Worm (Caenorhabditis elegans) whole organism, late embryonic: ENCODE data around the gene skih-2.

Experiments
- K02D7.2 ChIP-seq: sonication (generic microtip); optimal IDR thresholded peaks from 2 replicates; lab custom pipeline; 2017; ENCODE audit warnings: mild to moderate bottlenecking, missing genetic modification characterization, missing compliant biosample characterization
- T23F11.4 ChIP-seq: fragments of 200-800 bp; sonication (Bioruptor generic); optimal IDR thresholded peaks from 2 replicates; lab custom pipeline; 2018; ENCODE audit warnings: mild to moderate bottlenecking, missing genetic modification characterization, missing compliant biosample characterization
- Y22D7AL.16 ChIP-seq: sonication (generic microtip); optimal IDR thresholded peaks from 2 replicates; lab custom pipeline; 2016; ENCODE audit warnings: missing genetic modification characterization, missing compliant biosample characterization
- ahr-1 ChIP-seq: sonication (generic microtip); optimal IDR thresholded peaks from 2 replicates; lab custom pipeline; 2016; ENCODE audit warnings: missing genetic modification characterization, missing compliant biosample characterization
- ama-1 ChIP-seq: fragments of 150-350 bp; optimal IDR thresholded peaks from 2 replicates; lab custom pipeline; 2014
- ceh-18 ChIP-seq: sonication (generic microtip); optimal IDR thresholded peaks from 2 replicates; lab custom pipeline; 2016; ENCODE audit warnings: missing genetic modification characterization, missing compliant biosample characterization
- ceh-19 ChIP-seq: fragments of 200-800 bp; sonication (Bioruptor generic); optimal IDR thresholded peaks from 2 replicates; lab custom pipeline; 2018; ENCODE audit warnings: mild to moderate bottlenecking, missing genetic modification characterization, missing compliant biosample characterization
- ceh-2 ChIP-seq: sonication (generic microtip); optimal IDR thresholded peaks from 2 replicates; lab custom pipeline; 2016; ENCODE audit warnings: missing genotype, missing genetic modification characterization, missing compliant biosample characterization
- ceh-30 ChIP-seq: fragments of 150-350 bp; optimal IDR thresholded peaks from 2 replicates; lab custom pipeline; 2014; ENCODE audit warnings: missing biosample characterization, missing genetic modification characterization
- ceh-34 ChIP-seq: sonication (generic microtip); optimal IDR thresholded peaks from 2 replicates; lab custom pipeline; 2016; ENCODE audit warnings: mild to moderate bottlenecking, missing genetic modification characterization, missing compliant biosample characterization
- ceh-45 ChIP-seq: fragments of 200-800 bp; sonication (Bioruptor generic); IDR thresholded peaks from 2 replicates; pipeline ENCODE4 v1.3.6; 2022; ENCODE audit warnings: missing genetic modification reagents, missing genetic modification characterization, missing compliant biosample characterization
- ceh-48 ChIP-seq: sonication (generic microtip); optimal IDR thresholded peaks from 2 replicates; lab custom pipeline; 2016; ENCODE audit warnings: missing genetic modification characterization, inconsistent platforms, missing compliant biosample characterization
- ceh-6 ChIP-seq: fragments of 200-800 bp; sonication (Bioruptor generic); optimal IDR thresholded peaks from 2 replicates; lab custom pipeline; 2018; ENCODE audit warnings: mild to moderate bottlenecking, missing genetic modification characterization, missing compliant biosample characterization
- ceh-9 ChIP-seq: sonication (generic microtip); optimal IDR thresholded peaks from 2 replicates; lab custom pipeline; 2016; ENCODE audit warnings: mild to moderate bottlenecking, missing genetic modification characterization, inconsistent platforms, missing compliant biosample characterization
- dve-1 ChIP-seq: sonication (generic microtip); optimal IDR thresholded peaks from 2 replicates; lab custom pipeline; 2017; ENCODE audit warnings: antibody characterized with exemption, mild to moderate bottlenecking, missing genetic modification characterization, missing compliant biosample characterization
- elt-2 ChIP-seq: sonication (generic microtip); optimal IDR thresholded peaks from 2 replicates; lab custom pipeline; 2016; ENCODE audit warnings: missing genetic modification reagents, missing genetic modification characterization, missing compliant biosample characterization
- elt-4 ChIP-seq: sonication (generic microtip); optimal IDR thresholded peaks from 2 replicates; lab custom pipeline; 2016; ENCODE audit warnings: missing genetic modification characterization, missing compliant biosample characterization
- fkh-10 ChIP-seq: fragments of 150-350 bp; optimal IDR thresholded peaks from 2 replicates; lab custom pipeline; 2014; ENCODE audit warnings: missing biosample characterization, missing genetic modification reagents, missing genetic modification characterization
- fkh-6 ChIP-seq: sonication (generic microtip); optimal IDR thresholded peaks from 2 replicates; lab custom pipeline; 2016; ENCODE audit warnings: missing genetic modification characterization, missing compliant biosample characterization
- hlh-13 ChIP-seq: fragments of 200-800 bp; sonication (Bioruptor generic); optimal IDR thresholded peaks from 2 replicates; lab custom pipeline; 2018; ENCODE audit warnings: mild to moderate bottlenecking, missing genetic modification characterization, missing compliant biosample characterization
- hlh-30 ChIP-seq: sonication (generic microtip); optimal IDR thresholded peaks from 2 replicates; lab custom pipeline; 2017; ENCODE audit warnings: antibody characterized with exemption, missing genetic modification characterization, missing compliant biosample characterization; ENCODE audit not compliant: insufficient read depth
- lim-6 ChIP-seq: sonication (generic microtip); optimal IDR thresholded peaks from 2 replicates; lab custom pipeline; 2016; ENCODE audit warnings: missing genetic modification characterization, missing compliant biosample characterization
- mec-3 ChIP-seq: sonication (generic microtip); optimal IDR thresholded peaks from 2 replicates; lab custom pipeline; 2016; ENCODE audit warnings: borderline replicate concordance, missing genetic modification characterization, missing compliant biosample characterization
- nfya-1 ChIP-seq: sonication (generic microtip); optimal IDR thresholded peaks from 2 replicates; lab custom pipeline; 2017; ENCODE audit warnings: missing genetic modification characterization, mild to moderate bottlenecking, missing compliant biosample characterization, antibody characterized with exemption, moderate library complexity
- nhr-232 ChIP-seq: sonication (generic microtip); optimal IDR thresholded peaks from 2 replicates; lab custom pipeline; 2016; ENCODE audit warnings: missing genetic modification characterization, missing compliant biosample characterization
- npax-4 ChIP-seq: sonication (generic microtip); optimal IDR thresholded peaks from 2 replicates; lab custom pipeline; 2016; ENCODE audit warnings: missing genetic modification characterization, missing compliant biosample characterization
- pat-9 ChIP-seq: fragments of 200-800 bp; sonication (Bioruptor generic); optimal IDR thresholded peaks from 2 replicates; lab custom pipeline; 2018; ENCODE audit warnings: mild to moderate bottlenecking, missing genetic modification characterization, moderate library complexity, missing compliant biosample characterization
- pha-2 ChIP-seq: sonication (generic microtip); optimal IDR thresholded peaks from 2 replicates; lab custom pipeline; 2017; ENCODE audit warnings: mild to moderate bottlenecking, missing genetic modification characterization, missing compliant biosample characterization
- pros-1 ChIP-seq: fragments of 150-350 bp; optimal IDR thresholded peaks from 2 replicates; lab custom pipeline; 2014; ENCODE audit warnings: missing biosample characterization, missing genetic modification reagents, missing genetic modification characterization
- ref-2 ChIP-seq: sonication (generic microtip); optimal IDR thresholded peaks from 2 replicates; lab custom pipeline; 2016; ENCODE audit warnings: missing genetic modification characterization, missing compliant biosample characterization
- rnt-1 ChIP-seq: sonication (generic microtip); optimal IDR thresholded peaks from 2 replicates; lab custom pipeline; 2016; ENCODE audit warnings: missing genetic modification characterization, missing compliant biosample characterization
- sdc-2 ChIP-seq: sonication (generic microtip); optimal IDR thresholded peaks from 2 replicates; lab custom pipeline; 2016; ENCODE audit warnings: missing genotype, missing genetic modification characterization, missing compliant biosample characterization
- sox-4 ChIP-seq: sonication (generic microtip); optimal IDR thresholded peaks from 2 replicates; lab custom pipeline; 2017; ENCODE audit warnings: mild to moderate bottlenecking, missing genetic modification characterization, inconsistent platforms, missing compliant biosample characterization
- tbx-2 ChIP-seq: sonication (generic microtip); optimal IDR thresholded peaks from 2 replicates; lab custom pipeline; 2016; ENCODE audit warnings: missing genetic modification characterization, missing compliant biosample characterization
- unc-86 ChIP-seq: sonication (generic microtip); optimal IDR thresholded peaks from 2 replicates; lab custom pipeline; 2016; ENCODE audit warnings: missing genetic modification characterization, missing compliant biosample characterization
- zip-5 ChIP-seq: sonication (generic microtip); optimal IDR thresholded peaks from 2 replicates; lab custom pipeline; 2016; ENCODE audit warnings: missing genetic modification characterization, missing compliant biosample characterization

skih-2 gene

ce11 chrIV:11142314-11143227, at the start of gene skih-2:
Gene skih-2, minus strand, starts transcription at chrIV:11142364.
- TF ChIP-seq nfya-1 (tag; lab: Kevin White, UChicago) (peak; percentile 27), dve-1 (no peak), ceh-34 (tag; lab: Kevin White, UChicago) (peak; percentile 90), npax-4 (tag; lab: Kevin White, UChicago) (no peak)

ce11 chrIV:11189411-11189810, 47.2 kb upstream of the skih-2 start, which contains the start of gene fbxb-79:
Gene fbxb-79, minus strand, starts transcription at chrIV:11189511.
- TF ChIP-seq nhr-232 (tag; lab: Kevin White, UChicago) = no peak
- no peak for TF ChIP-seq Y22D7AL.16 (tag; lab: Kevin White, UChicago)
- TF ChIP-seq ceh-6 (GFP tag; lab: Kevin White, UChicago) = no peak
- no peak for TF ChIP-seq nfya-1 (tag; lab: Kevin White, UChicago)
- no peak for TF ChIP-seq elt-4 (tag; lab: Kevin White, UChicago)
- TF ChIP-seq ahr-1 (tag; lab: Kevin White, UChicago) = no peak
- no peak for TF ChIP-seq fkh-6 (tag; lab: Kevin White, UChicago)
- TF ChIP-seq mec-3 = no peak
- TF ChIP-seq ceh-19 = no peak
- TF ChIP-seq sdc-2 (tag; lab: Kevin White, UChicago) = no peak
- no peak for TF ChIP-seq ceh-30 (tag; lab: Kevin White, UChicago)
- TF ChIP-seq zip-5 (tag; lab: Kevin White, UChicago) = no peak
- no peak for TF ChIP-seq rnt-1 (tag; lab: Kevin White, UChicago)
- TF ChIP-seq unc-86 (tag; lab: Kevin White, UChicago) = no peak
- no peak for TF ChIP-seq elt-2 (tag; lab: Kevin White, UChicago)
- no peak for TF ChIP-seq ama-1 (lab: Kevin White, UChicago)
- TF ChIP-seq pros-1 (tag; lab: Kevin White, UChicago) = no peak
- no peak for TF ChIP-seq pha-2 (tag; lab: Kevin White, UChicago)
- no peak for TF ChIP-seq dve-1
- TF ChIP-seq, all 69 proteins: peak for 0

- TF ChIP-seq pat-9 (tag; lab: Kevin White, UChicago) (no peak), tbx-2 (tag; lab: Kevin White, UChicago) (no peak), Y22D7AL.16 (tag; lab: Kevin White, UChicago) (no peak), hlh-13 (GFP tag; lab: Kevin White, UChicago) (no peak), ceh-6 (GFP tag; lab: Kevin White, UChicago) (no peak), K02D7.2 (no peak), ceh-18 (tag; lab: Kevin White, UChicago) (no peak), T23F11.4 (no peak), ref-2 (no peak), ceh-30 (tag; lab: Kevin White, UChicago) (no peak), fkh-10 (GFP tag; lab: Kevin White, UChicago) (no peak)
Observed at ce11 chrIV:11186729-11187128, 44.6 kb upstream of the skih-2 start, which contains the start of gene sdz-27. Gene sdz-27, plus strand, starts transcription at chrIV:11187029.

ce11 chrIV:11183991-11184390, 41.8 kb upstream of the skih-2 start, which contains the start of gene nuaf-3:
Gene nuaf-3, plus strand, starts transcription at chrIV:11184291.
- TF ChIP-seq ceh-48 (tag; lab: Kevin White, UChicago) (no peak), lim-6 (no peak), hlh-30 (tag; lab: Kevin White, UChicago) (no peak), ceh-45 (GFP tag; lab: Robert Waterston, UW) (no peak), ceh-2 (tag; lab: Kevin White, UChicago) (no peak), sox-4 (tag; lab: Kevin White, UChicago) (no peak), sdc-2 (tag; lab: Kevin White, UChicago) (no peak), ceh-19 (no peak), ceh-9 (tag; lab: Kevin White, UChicago) (no peak)
- TF ChIP-seq, all 69 proteins: peak for 0
